Fruit fly (Drosophila melanogaster): Measurements from ENCODE around the gene CG9902.

Gene CG9902

dm6 chrX:16579978-16580377, 32.7 kb upstream of the CG9902 start (continued):
- TF ChIP-seq CG10274 (GFP tag; optimal IDR thresholded peaks at IDR 0.05) (no peak), pfk (GFP tag; optimal IDR thresholded peaks at IDR 0.05) (no peak), CG17829 (tag; optimal IDR thresholded peaks at IDR 0.05) (no peak), CG12155 (GFP tag; optimal IDR thresholded peaks at IDR 0.05) (peak; percentile 11), croc (GFP tag; conservative IDR thresholded peaks at IDR 0.05) (no peak), CG13296 (GFP tag; optimal IDR thresholded peaks at IDR 0.05) (peak; percentile 19), Atf-2 (GFP tag; optimal IDR thresholded peaks at IDR 0.05) (no peak), CG12391 (tag; optimal IDR thresholded peaks at IDR 0.05) (peak; percentile 61), dysf (GFP tag; IDR thresholded peaks at IDR 0.05) (peak; percentile 34; the same call in 2 of the 3 replicates), tin (GFP tag; optimal IDR thresholded peaks at IDR 0.05) (peak; percentile 9), CG6854 (GFP tag; optimal IDR thresholded peaks at IDR 0.05) (peak; percentile 18), CG10431 (GFP tag; optimal IDR thresholded peaks at IDR 0.05) (no peak), CoRest (tag; optimal IDR thresholded peaks at IDR 0.05) (peak; percentile 61), Xrp1 (GFP tag; IDR thresholded peaks at IDR 0.05) (peak; percentile 7; the same call in 1 of the 2 replicates), en (GFP tag; optimal IDR thresholded peaks at IDR 0.05) (no peak), CG31441 (GFP tag; IDR thresholded peaks at IDR 0.05) (peak; percentile 64), scrt (GFP tag; optimal IDR thresholded peaks at IDR 0.05) (peak; percentile 8), Hmr (GFP tag; optimal IDR thresholded peaks at IDR 0.05) (peak; percentile 67), CG10267 (tag; optimal IDR thresholded peaks at IDR 0.05) (peak; percentile 31), CG18262 (tag; optimal IDR thresholded peaks at IDR 0.05) (peak; percentile 45), CG18599 (GFP tag; optimal IDR thresholded peaks at IDR 0.05) (peak; percentile 77), ATbp (GFP tag; optimal IDR thresholded peaks at IDR 0.05) (peak; percentile 25), Sox100B (GFP tag; optimal IDR thresholded peaks at IDR 0.05) (peak; percentile 49), CG4617 (GFP tag; optimal IDR thresholded peaks at IDR 0.05; ENCODE audit: borderline replicate concordance) (no peak), tap (tag; optimal IDR thresholded peaks at IDR 0.05) (peak; percentile 4), pho (GFP tag; optimal IDR thresholded peaks at IDR 0.05) (peak; percentile 3), Vsx1 (GFP tag; optimal IDR thresholded peaks at IDR 0.05) (peak; percentile 14), D19A (tag; optimal IDR thresholded peaks at IDR 0.05) (peak; percentile 13), Dek (tag; optimal IDR thresholded peaks at IDR 0.05) (peak; percentile 17), caup (GFP tag; optimal IDR thresholded peaks at IDR 0.05; ENCODE audit: severe bottlenecking) (peak; percentile 52), CG18476 (GFP tag; optimal IDR thresholded peaks at IDR 0.05) (peak; percentile 22), az2 (GFP tag; optimal IDR thresholded peaks at IDR 0.05) (peak; percentile 20), CG18011 (GFP tag; optimal IDR thresholded peaks at IDR 0.05) (peak; percentile 28), Dbx (GFP tag; IDR thresholded peaks at IDR 0.05) (0 out of 3 replicates have a peak, but pooled peaks have one; percentile 36), zen (tag; optimal IDR thresholded peaks at IDR 0.05) (no peak), crol (GFP tag; IDR thresholded peaks at IDR 0.05) (no peak), CG30403 (GFP tag; optimal IDR thresholded peaks at IDR 0.05) (peak; percentile 53), CG7839 (tag; optimal IDR thresholded peaks at IDR 0.05) (peak; percentile 70), Fer3 (tag; optimal IDR thresholded peaks at IDR 0.05) (peak; percentile 20), twi (tag; optimal IDR thresholded peaks at IDR 0.05) (no peak), luna (GFP tag; optimal IDR thresholded peaks at IDR 0.05) (no peak), CG10147 (GFP tag; optimal IDR thresholded peaks at IDR 0.05) (peak; percentile 54), ara (GFP tag; IDR thresholded peaks at IDR 0.05) (0 out of 2 replicates have a peak, but pooled peaks have one; percentile 39), CG7556 (GFP tag; optimal IDR thresholded peaks at IDR 0.05) (peak; percentile 74), nau (GFP tag; optimal IDR thresholded peaks at IDR 0.05) (peak; percentile 39), Atf6 (GFP tag; IDR thresholded peaks at IDR 0.05) (0 out of 2 replicates have a peak, but pooled peaks have one; percentile 14), Hsf (GFP tag; optimal IDR thresholded peaks at IDR 0.05) (no peak), nmo (GFP tag; optimal IDR thresholded peaks at IDR 0.05) (peak; percentile 53), CG9727 (GFP tag; optimal IDR thresholded peaks at IDR 0.05) (peak; percentile 57), ttk (GFP tag; IDR thresholded peaks at IDR 0.05) (0 out of 2 replicates have a peak, but pooled peaks have one; percentile 14)
